Worm (Caenorhabditis elegans): ENCODE measurements around the gene spsb-2.

The spsb-2 gene

DNA sequence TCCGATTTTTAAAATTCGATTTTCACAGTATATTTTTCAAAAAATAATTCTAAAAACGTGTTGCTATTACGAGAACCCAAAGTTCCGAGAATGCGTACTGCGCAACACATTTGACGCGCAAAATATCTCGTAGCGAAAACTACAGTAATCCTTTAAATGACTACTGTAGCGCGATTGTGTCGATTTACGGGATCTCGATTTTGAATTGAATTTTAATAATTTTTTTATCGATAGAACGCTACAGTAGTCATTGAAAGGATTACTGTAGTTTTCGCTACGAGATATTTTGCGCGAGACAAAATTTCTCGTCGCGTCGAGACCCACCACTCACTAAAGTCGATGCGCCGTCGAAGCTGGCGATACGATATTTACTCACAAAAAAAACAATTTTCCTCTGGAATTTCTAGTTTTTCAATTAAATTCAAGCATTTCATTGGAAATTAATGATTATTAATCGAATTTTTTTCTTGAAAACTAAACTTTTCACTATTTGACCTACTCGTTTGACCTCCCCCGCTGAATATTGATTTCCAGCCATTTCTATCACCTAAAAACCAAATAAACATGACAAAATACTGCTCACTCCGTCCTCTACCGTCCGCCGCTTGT lies at the start of gene spsb-2:
TSS of gene spsb-2 (plus strand) at position 559 of the 609 bp plus-strand sequence.
- TF ChIP-seq unc-39 (tag; optimal IDR thresholded peaks at IDR 0.05) (no peak), ZK546.5 (tag; optimal IDR thresholded peaks at IDR 0.05) (no peak), ztf-11 (tag; optimal IDR thresholded peaks at IDR 0.05) (no peak), aly-2 (tag; optimal IDR thresholded peaks at IDR 0.05) (no peak), pha-4 (tag; optimal IDR thresholded peaks at IDR 0.05) (no peak), egl-5 (tag; optimal IDR thresholded peaks at IDR 0.05) (no peak), nhr-43 (tag; optimal IDR thresholded peaks at IDR 0.05; ENCODE audit: poor library complexity, severe bottlenecking) (no peak), R02D3.7 (tag; optimal IDR thresholded peaks at IDR 0.05) (no peak), elt-2 (tag; optimal IDR thresholded peaks at IDR 0.05) (no peak), lin-15B (tag; optimal IDR thresholded peaks at IDR 0.05) (no peak), nhr-25 (tag; optimal IDR thresholded peaks at IDR 0.05) (no peak)

ce11 chrII:15183139-15183538 lies 47.0 kb upstream of the spsb-2 start, which contains the start of gene gst-34:
Gene gst-34 (minus strand): TSS chrII:15183239.
- TF ChIP-seq tbx-2 (tag; optimal IDR thresholded peaks at IDR 0.05) = no peak
- no peak for TF ChIP-seq lin-39 (tag; optimal IDR thresholded peaks at IDR 0.05)

ce11 chrII:15185289-15185688 lies 44.9 kb upstream of the spsb-2 start, which contains the start of gene gst-35:
Gene gst-35 (minus strand): TSS chrII:15185389.
- TF ChIP-seq ama-1 (optimal IDR thresholded peaks at IDR 0.05) = no peak
- TF ChIP-seq snpc-4 (tag; optimal IDR thresholded peaks at IDR 0.05) = no peak
- TF ChIP-seq eor-1 (tag; optimal IDR thresholded peaks at IDR 0.05) = no peak
- TF ChIP-seq lin-39 (tag; optimal IDR thresholded peaks at IDR 0.05) = no peak
- TF ChIP-seq zag-1 (tag; optimal IDR thresholded peaks at IDR 0.05) = no peak
- TF ChIP-seq nhr-67 (tag; optimal IDR thresholded peaks at IDR 0.05) = no peak
- TF ChIP-seq elt-1 (tag; optimal IDR thresholded peaks at IDR 0.05) = no peak
- no peak for TF ChIP-seq aly-2 (tag; optimal IDR thresholded peaks at IDR 0.05)
- no peak for TF ChIP-seq fkh-2 (tag; optimal IDR thresholded peaks at IDR 0.05)

ce11 chrII:15189956-15190355 lies 40.2 kb upstream of the spsb-2 start:
- TF ChIP-seq aly-2 (tag; optimal IDR thresholded peaks at IDR 0.05) (no peak), jun-1 (tag; optimal IDR thresholded peaks at IDR 0.05) (no peak), lin-39 (tag; optimal IDR thresholded peaks at IDR 0.05) (peak; percentile 65), nhr-67 (tag; optimal IDR thresholded peaks at IDR 0.05) (no peak), skn-1 (tag; optimal IDR thresholded peaks at IDR 0.05) (peak; percentile 52), elt-3 (tag; optimal IDR thresholded peaks at IDR 0.05) (no peak), elt-1 (tag; optimal IDR thresholded peaks at IDR 0.05) (no peak), nhr-11 (tag; optimal IDR thresholded peaks at IDR 0.05) (no peak), mdl-1 (tag; optimal IDR thresholded peaks at IDR 0.05) (no peak), ceh-16 (tag; optimal IDR thresholded peaks at IDR 0.05) (no peak), hmg-11 (tag; optimal IDR thresholded peaks at IDR 0.05) (peak; percentile 72), pha-4 (tag; optimal IDR thresholded peaks at IDR 0.05) (peak; percentile 55), ceh-82 (tag; optimal IDR thresholded peaks at IDR 0.05) (no peak), nhr-77 (tag; optimal IDR thresholded peaks at IDR 0.05) (no peak), fos-1 (tag; optimal IDR thresholded peaks at IDR 0.05) (no peak), nhr-28 (tag; optimal IDR thresholded peaks at IDR 0.05) (no peak), nfya-1 (tag; optimal IDR thresholded peaks at IDR 0.05; ENCODE audit: insufficient read depth) (peak; percentile 43), lin-15B (tag; optimal IDR thresholded peaks at IDR 0.05) (no peak), ceh-9 (tag; optimal IDR thresholded peaks at IDR 0.05) (no peak), nhr-43 (tag; optimal IDR thresholded peaks at IDR 0.05; ENCODE audit: poor library complexity, severe bottlenecking) (no peak), fkh-10 (GFP tag; optimal IDR thresholded peaks at IDR 0.05) (peak; percentile 11), nhr-237 (tag; optimal IDR thresholded peaks at IDR 0.05) (no peak), ZK546.5 (tag; optimal IDR thresholded peaks at IDR 0.05) (no peak), ceh-28 (tag; optimal IDR thresholded peaks at IDR 0.05) (no peak), unc-39 (tag; optimal IDR thresholded peaks at IDR 0.05) (no peak), zag-1 (tag; optimal IDR thresholded peaks at IDR 0.05) (no peak), tbx-2 (tag; optimal IDR thresholded peaks at IDR 0.05) (no peak), ztf-4 (tag; optimal IDR thresholded peaks at IDR 0.05) (no peak), ama-1 (optimal IDR thresholded peaks at IDR 0.05) (no peak), eor-1 (tag; optimal IDR thresholded peaks at IDR 0.05) (no peak), daf-12 (tag; optimal IDR thresholded peaks at IDR 0.05) (no peak), pqm-1 (tag; optimal IDR thresholded peaks at IDR 0.05) (no peak)

All from whole organism, L3 larva.